Worm (Caenorhabditis elegans) whole organism, L3 larva: ENCODE results near the gene parn-2.

Experiments used
- R02D3.7 ChIP-seq: fragments of 150-350 bp; optimal IDR thresholded peaks from 2 replicates; lab custom pipeline; 2014; ENCODE audit warnings: missing biosample characterization, missing genetic modification characterization
- ama-1 ChIP-seq: fragments of 150-350 bp; optimal IDR thresholded peaks from 2 replicates; lab custom pipeline; 2018
- ceh-82 ChIP-seq: fragments of 150-350 bp; optimal IDR thresholded peaks from 2 replicates; lab custom pipeline; 2014; ENCODE audit warnings: missing biosample characterization, missing genetic modification characterization
- elt-2 ChIP-seq: sonication (generic microtip); optimal IDR thresholded peaks from 2 replicates; lab custom pipeline; 2016; ENCODE audit warnings: missing genetic modification reagents, mild to moderate bottlenecking, missing genetic modification characterization, missing compliant biosample characterization
- fos-1 ChIP-seq: fragments of 150-350 bp; optimal IDR thresholded peaks from 2 replicates; lab custom pipeline; 2014; ENCODE audit warnings: missing biosample characterization, missing genetic modification characterization
- nhr-11 ChIP-seq: fragments of 150-350 bp; optimal IDR thresholded peaks from 2 replicates; lab custom pipeline; 2014; ENCODE audit warnings: missing biosample characterization, missing genetic modification characterization
- nhr-12 ChIP-seq: fragments of 150-350 bp; optimal IDR thresholded peaks from 2 replicates; lab custom pipeline; 2014; ENCODE audit warnings: missing biosample characterization, missing genetic modification characterization
- pha-4 ChIP-seq: fragments of 150-350 bp; optimal IDR thresholded peaks from 2 replicates; lab custom pipeline; 2014; ENCODE audit warnings: missing biosample characterization, missing genetic modification reagents, missing genetic modification characterization
- unc-62 ChIP-seq: fragments of 150-350 bp; sonication (generic microtip); optimal IDR thresholded peaks from 4 replicates; lab custom pipeline; 2014; ENCODE audit warnings: missing biosample characterization, missing genetic modification reagents, missing genetic modification characterization

DNA sequence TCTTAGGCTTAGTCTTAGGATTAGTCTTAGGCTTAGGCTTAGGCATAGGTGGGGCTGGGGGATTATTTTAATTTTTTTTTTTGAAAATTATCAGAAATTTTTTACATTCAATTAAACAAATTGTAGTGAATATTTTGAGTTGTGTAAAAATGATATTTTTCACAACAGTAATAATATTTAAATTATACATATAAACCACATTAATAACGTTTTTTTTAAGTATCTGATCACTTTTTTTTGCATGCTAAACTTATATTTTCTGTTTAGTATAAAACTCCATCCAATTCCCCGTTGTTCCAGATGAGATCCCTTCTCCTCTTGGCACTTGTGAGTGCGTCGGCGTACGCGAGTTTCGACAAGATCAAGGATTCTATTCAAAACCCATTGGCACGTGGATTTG lies 16.3 kb downstream of the parn-2 start, which contains the start of gene txdc-12.1:
- no peak for TF ChIP-seq R02D3.7 (tag; lab: Kevin White, UChicago)
- no peak for TF ChIP-seq ceh-82 (tag; lab: Kevin White, UChicago)
- no peak for TF ChIP-seq fos-1 (tag; lab: Kevin White, UChicago)
- no peak for TF ChIP-seq elt-2 (tag; lab: Kevin White, UChicago)
- TF ChIP-seq pha-4, result no peak
- TF ChIP-seq ama-1 (lab: Kevin White, UChicago), result no peak
- no peak for TF ChIP-seq unc-62 (GFP tag; lab: Kevin White, UChicago)
- TF ChIP-seq nhr-12 (tag; lab: Kevin White, UChicago), result no peak
- TF ChIP-seq nhr-11 (tag; lab: Kevin White, UChicago), result no peak
